Worm (Caenorhabditis elegans) whole organism, midembryonic: ENCODE results near the gene F14H3.6.

Experiments
- T22C8.4 ChIP-seq: fragments of 200-800 bp; sonication (Bioruptor generic); IDR thresholded peaks from 2 replicates; pipeline ENCODE4 v1.3.6; 2022; ENCODE audit warnings: missing genetic modification characterization, missing compliant biosample characterization
- cog-1 ChIP-seq: sonication (generic microtip); optimal IDR thresholded peaks from 2 replicates; lab custom pipeline; 2016; ENCODE audit warnings: missing genetic modification characterization, missing compliant biosample characterization
- flt-1 ChIP-seq: fragments of 200-800 bp; sonication (Bioruptor generic); IDR thresholded peaks from 2 replicates; pipeline ENCODE4 v1.3.6; 2022; ENCODE audit warnings: missing genetic modification characterization, missing compliant biosample characterization
- klf-2 ChIP-seq: fragments of 200-800 bp; sonication (Bioruptor generic); conservative IDR thresholded peaks from 2 replicates; pipeline ENCODE4 v1.3.6; 2022; ENCODE audit warnings: missing genetic modification reagents, missing genetic modification characterization, missing compliant biosample characterization
- med-1 ChIP-seq: sonication (generic microtip); optimal IDR thresholded peaks from 2 replicates; lab custom pipeline; 2017; ENCODE audit warnings: missing genetic modification characterization, mild to moderate bottlenecking, missing compliant biosample characterization, antibody characterized with exemption, missing genetic modification reagents; ENCODE audit not compliant: insufficient read depth
- ref-1 ChIP-seq: fragments of 200-800 bp; sonication (Bioruptor generic); conservative IDR thresholded peaks from 2 replicates; pipeline ENCODE4 v1.3.6; 2022; ENCODE audit warnings: missing genetic modification reagents, missing genetic modification characterization, missing compliant biosample characterization
- tab-1 ChIP-seq: fragments of 200-800 bp; sonication (Bioruptor generic); IDR thresholded peaks from 2 replicates; pipeline ENCODE4 v1.3.6; 2022; ENCODE audit warnings: missing genetic modification characterization, missing compliant biosample characterization
- ztf-23 ChIP-seq: fragments of 200-800 bp; sonication (Bioruptor generic); IDR thresholded peaks from 2 replicates; pipeline ENCODE4 v1.3.6; 2022; ENCODE audit warnings: missing genetic modification reagents, missing genetic modification characterization, missing compliant biosample characterization
- ztf-29 ChIP-seq: fragments of 200-800 bp; sonication (Bioruptor generic); IDR thresholded peaks from 2 replicates; pipeline ENCODE4 v1.3.6; 2022; ENCODE audit warnings: missing genetic modification reagents, missing genetic modification characterization, missing compliant biosample characterization

The F14H3.6 gene

ce11 chrV:16073856-16074255, 15.2 kb upstream of the F14H3.6 start, which contains the start of gene srj-10:
Gene srj-10, minus strand, starts transcription at chrV:16073956.
- no peak for TF ChIP-seq ref-1
- TF ChIP-seq T22C8.4 = no peak
- no peak for TF ChIP-seq flt-1 (GFP tag; lab: Robert Waterston, UW)
- no peak for TF ChIP-seq med-1 (GFP tag; lab: Kevin White, UChicago)
- TF ChIP-seq ztf-29 (GFP tag; lab: Robert Waterston, UW) = no peak
- TF ChIP-seq ztf-23 (GFP tag; lab: Robert Waterston, UW) = no peak
- TF ChIP-seq klf-2 (GFP tag; lab: Robert Waterston, UW) = no peak
- TF ChIP-seq tab-1 = no peak
- TF ChIP-seq cog-1 = no peak

- TF ChIP-seq med-1 (GFP tag; lab: Kevin White, UChicago) (no peak), ref-1 (no peak), flt-1 (GFP tag; lab: Robert Waterston, UW) (no peak), tab-1 (no peak), cog-1 (no peak), ztf-23 (GFP tag; lab: Robert Waterston, UW) (no peak), T22C8.4 (no peak), klf-2 (GFP tag; lab: Robert Waterston, UW) (no peak), ztf-29 (GFP tag; lab: Robert Waterston, UW) (no peak)
Observed at ce11 chrV:16071167-16071566, 12.5 kb upstream of the F14H3.6 start, which contains the start of gene nhr-176. Gene nhr-176, plus strand, starts transcription at chrV:16071325.

- TF ChIP-seq klf-2 (GFP tag; lab: Robert Waterston, UW) (no peak), T22C8.4 (no peak), flt-1 (GFP tag; lab: Robert Waterston, UW) (no peak), ztf-23 (GFP tag; lab: Robert Waterston, UW) (no peak), ztf-29 (GFP tag; lab: Robert Waterston, UW) (no peak), med-1 (GFP tag; lab: Kevin White, UChicago) (no peak), tab-1 (no peak)
Observed at ce11 chrV:16068938-16069337, 10.2 kb upstream of the F14H3.6 start, which contains the start of gene cyp-35D1. Gene cyp-35D1, plus strand, starts transcription at chrV:16069238.

- TF ChIP-seq ztf-29 (GFP tag; lab: Robert Waterston, UW) = no peak
- no peak for TF ChIP-seq ref-1
- no peak for TF ChIP-seq tab-1
- TF ChIP-seq T22C8.4 = no peak
- TF ChIP-seq flt-1 (GFP tag; lab: Robert Waterston, UW) = no peak
- no peak for TF ChIP-seq med-1 (GFP tag; lab: Kevin White, UChicago)
- TF ChIP-seq klf-2 (GFP tag; lab: Robert Waterston, UW) = no peak
- TF ChIP-seq cog-1 = no peak
Observed at ce11 chrV:16062788-16063187, 4.1 kb upstream of the F14H3.6 start, which contains the start of gene F14H3.14. Gene F14H3.14, minus strand, starts transcription at chrV:16062888.

- TF ChIP-seq T22C8.4 (no peak), tab-1 (no peak), med-1 (GFP tag; lab: Kevin White, UChicago) (no peak), flt-1 (GFP tag; lab: Robert Waterston, UW) (no peak), cog-1 (no peak), klf-2 (GFP tag; lab: Robert Waterston, UW) (no peak), ztf-23 (GFP tag; lab: Robert Waterston, UW) (no peak), ref-1 (no peak), ztf-29 (GFP tag; lab: Robert Waterston, UW) (no peak)
Observed at ce11 chrV:16061993-16062392, 3.3 kb upstream of the F14H3.6 start, which contains the start of gene fbxa-100. Gene fbxa-100, minus strand, starts transcription at chrV:16062093.

ce11 chrV:16060135-16060534, 1.4 kb upstream of the F14H3.6 start, which contains the start of gene F14H3.15:
Gene F14H3.15, minus strand, starts transcription at chrV:16060235.
- TF ChIP-seq med-1 (GFP tag; lab: Kevin White, UChicago) = no peak
- no peak for TF ChIP-seq ref-1
- TF ChIP-seq tab-1 = no peak
- no peak for TF ChIP-seq ztf-23 (GFP tag; lab: Robert Waterston, UW)

ce11 chrV:16057010-16057463, 1.7 kb downstream of the F14H3.6 start, which contains the start of gene F14H3.5:
Gene F14H3.5, minus strand, starts transcription at chrV:16057060.
- TF ChIP-seq ztf-23 (GFP tag; lab: Robert Waterston, UW) (no peak), ref-1 (no peak), cog-1 (no peak), med-1 (GFP tag; lab: Kevin White, UChicago) (no peak), T22C8.4 (no peak), flt-1 (GFP tag; lab: Robert Waterston, UW) (no peak)

- no peak for TF ChIP-seq klf-2 (GFP tag; lab: Robert Waterston, UW)
- no peak for TF ChIP-seq flt-1 (GFP tag; lab: Robert Waterston, UW)
- no peak for TF ChIP-seq T22C8.4
- no peak for TF ChIP-seq ztf-23 (GFP tag; lab: Robert Waterston, UW)
- no peak for TF ChIP-seq cog-1
- TF ChIP-seq ztf-29 (GFP tag; lab: Robert Waterston, UW) = no peak
- no peak for TF ChIP-seq med-1 (GFP tag; lab: Kevin White, UChicago)
- TF ChIP-seq tab-1 = no peak
- TF ChIP-seq ref-1 = no peak
Observed at ce11 chrV:16055031-16055430, 3.7 kb downstream of the F14H3.6 start, which contains the start of gene F14H3.4. Gene F14H3.4, minus strand, starts transcription at chrV:16055072.

ce11 chrV:16053373-16053772, 5.3 kb downstream of the F14H3.6 start, which contains the start of gene F14H3.3:
Gene F14H3.3, minus strand, starts transcription at chrV:16053473.
- TF ChIP-seq tab-1 = no peak
- no peak for TF ChIP-seq klf-2 (GFP tag; lab: Robert Waterston, UW)
- TF ChIP-seq cog-1 = no peak
- TF ChIP-seq ref-1 = no peak
- no peak for TF ChIP-seq ztf-23 (GFP tag; lab: Robert Waterston, UW)
- no peak for TF ChIP-seq T22C8.4
- no peak for TF ChIP-seq flt-1 (GFP tag; lab: Robert Waterston, UW)
- no peak for TF ChIP-seq med-1 (GFP tag; lab: Kevin White, UChicago)
- no peak for TF ChIP-seq ztf-29 (GFP tag; lab: Robert Waterston, UW)

ce11 chrV:16049177-16049576, 9.5 kb downstream of the F14H3.6 start, which contains the start of gene best-12:
Gene best-12, plus strand, starts transcription at chrV:16049477.
- TF ChIP-seq med-1 (GFP tag; lab: Kevin White, UChicago) = no peak
- no peak for TF ChIP-seq flt-1 (GFP tag; lab: Robert Waterston, UW)
- TF ChIP-seq klf-2 (GFP tag; lab: Robert Waterston, UW) = no peak
- TF ChIP-seq cog-1 = no peak
- no peak for TF ChIP-seq tab-1
- TF ChIP-seq ref-1 = no peak
- no peak for TF ChIP-seq ztf-29 (GFP tag; lab: Robert Waterston, UW)
- no peak for TF ChIP-seq ztf-23 (GFP tag; lab: Robert Waterston, UW)
- no peak for TF ChIP-seq T22C8.4
